Worm (Caenorhabditis elegans) whole organism, early embryonic: Measurements from ENCODE around the gene dop-2.

Experiments used
- ama-1 ChIP-seq: fragments of 150-350 bp; optimal IDR thresholded peaks from 2 replicates; lab custom pipeline; 2014
- scrt-1 ChIP-seq: fragments of 200-800 bp; sonication (Bioruptor generic); IDR thresholded peaks from 2 replicates; pipeline ENCODE4 v1.3.6; 2022; ENCODE audit warnings: missing genetic modification characterization, missing compliant biosample characterization
- sea-1 ChIP-seq: fragments of 200-800 bp; sonication (Bioruptor generic); conservative IDR thresholded peaks from 2 replicates; pipeline ENCODE4 v1.3.6; 2022; ENCODE audit warnings: missing genetic modification characterization, missing compliant biosample characterization
- tbx-37 ChIP-seq: fragments of 200-800 bp; sonication (Bioruptor generic); conservative IDR thresholded peaks from 2 replicates; pipeline ENCODE4 v1.3.6; 2022; ENCODE audit warnings: missing genetic modification reagents, missing genetic modification characterization, missing compliant biosample characterization

- TF ChIP-seq sea-1 (no peak), ama-1 (lab: Kevin White, UChicago) (no peak), scrt-1 (GFP tag; lab: Robert Waterston, UW) (no peak), tbx-37 (GFP tag; lab: Robert Waterston, UW) (no peak)
Observed at ce11 chrV:9663948-9664347, 55.6 kb downstream of the dop-2 start.
